Fruit fly (Drosophila melanogaster): ENCODE results near the gene Ccp84Ae.

Ccp84Ae gene

dm6 chr3R:6667245-6667644 lies 24.3 kb downstream of the Ccp84Ae start (continued):
- TF ChIP-seq BtbVII (GFP tag; optimal IDR thresholded peaks at IDR 0.05) (peak; percentile 8), schlank (tag; optimal IDR thresholded peaks at IDR 0.05) (no peak), Elba2 (GFP tag; optimal IDR thresholded peaks at IDR 0.05) (no peak), CG12071 (GFP tag; optimal IDR thresholded peaks at IDR 0.05) (no peak), CG1603 (tag; optimal IDR thresholded peaks at IDR 0.05) (peak; percentile 75), CG32532 (GFP tag; IDR thresholded peaks at IDR 0.05) (no peak), CG1792 (GFP tag; optimal IDR thresholded peaks at IDR 0.05) (no peak), lilli (GFP tag; optimal IDR thresholded peaks at IDR 0.05) (no peak), Sin3A (optimal IDR thresholded peaks at IDR 0.05) (no peak), NC2α (GFP tag; optimal IDR thresholded peaks at IDR 0.05) (no peak), CG4820 (GFP tag; optimal IDR thresholded peaks at IDR 0.05) (peak; percentile 11), seq (GFP tag; IDR thresholded peaks at IDR 0.05) (no peak), Bdp1 (GFP tag; optimal IDR thresholded peaks at IDR 0.05) (no peak), sug (tag; optimal IDR thresholded peaks at IDR 0.05) (no peak), B-H2 (GFP tag; optimal IDR thresholded peaks at IDR 0.05) (no peak), run (tag; optimal IDR thresholded peaks at IDR 0.05) (peak; percentile 1), CG18011 (GFP tag; optimal IDR thresholded peaks at IDR 0.05) (no peak), CG31365 (tag; optimal IDR thresholded peaks at IDR 0.05) (no peak), knrl (GFP tag; IDR thresholded peaks at IDR 0.05; ENCODE audit: partially characterized antibody) (no peak), zf30C (GFP tag; optimal IDR thresholded peaks at IDR 0.05) (no peak), ems (GFP tag; optimal IDR thresholded peaks at IDR 0.05) (no peak), tio (GFP tag; optimal IDR thresholded peaks at IDR 0.05) (no peak), D19A (tag; optimal IDR thresholded peaks at IDR 0.05) (peak; percentile 28), org-1 (GFP tag; optimal IDR thresholded peaks at IDR 0.05) (peak; percentile 57), CG33557 (GFP tag; optimal IDR thresholded peaks at IDR 0.05) (peak; percentile 70), sc (optimal IDR thresholded peaks at IDR 0.05) (no peak), sc (GFP tag; optimal IDR thresholded peaks at IDR 0.05) (peak; percentile 58), crc (GFP tag; optimal IDR thresholded peaks at IDR 0.05) (no peak), Scr (GFP tag; IDR thresholded peaks at IDR 0.05; ENCODE audit: partially characterized antibody) (no peak), Blimp-1 (GFP tag; optimal IDR thresholded peaks at IDR 0.05) (peak; percentile 43), Sox100B (GFP tag; optimal IDR thresholded peaks at IDR 0.05) (peak; percentile 20), Hey (tag; optimal IDR thresholded peaks at IDR 0.05) (no peak), Trl (optimal IDR thresholded peaks at IDR 0.05) (no peak), Trl (GFP tag; optimal IDR thresholded peaks at IDR 0.05) (peak; percentile 20), maf-S (GFP tag; optimal IDR thresholded peaks at IDR 0.05) (no peak), CG6272 (GFP tag; IDR thresholded peaks at IDR 0.05) (no peak), Nf-YC (tag; optimal IDR thresholded peaks at IDR 0.05) (no peak), MTF-1 (GFP tag; optimal IDR thresholded peaks at IDR 0.05; ENCODE audit: borderline replicate concordance) (peak; percentile 56), CG11560 (tag; IDR thresholded peaks at IDR 0.05) (no peak), HHEX (GFP tag; optimal IDR thresholded peaks at IDR 0.05) (peak; percentile 17), gem (tag; optimal IDR thresholded peaks at IDR 0.05) (peak; percentile 56), Fer3 (tag; optimal IDR thresholded peaks at IDR 0.05) (no peak), CG12391 (tag; optimal IDR thresholded peaks at IDR 0.05) (peak; percentile 36), ro (GFP tag; IDR thresholded peaks at IDR 0.05) (no peak), MESR4 (GFP tag; optimal IDR thresholded peaks at IDR 0.05) (no peak), CG32767 (GFP tag; IDR thresholded peaks at IDR 0.05) (no peak), fd64A (GFP tag; optimal IDR thresholded peaks at IDR 0.05) (peak; percentile 70), otp (GFP tag; IDR thresholded peaks at IDR 0.05) (no peak; the same call in 2 of the 3 replicates), Xbp1 (GFP tag; optimal IDR thresholded peaks at IDR 0.05) (no peak), CG6254 (GFP tag; optimal IDR thresholded peaks at IDR 0.05) (peak; percentile 32), CG31388 (GFP tag; optimal IDR thresholded peaks at IDR 0.05) (no peak), Fer2 (tag; optimal IDR thresholded peaks at IDR 0.05) (no peak)
